Fruit fly (Drosophila melanogaster): ENCODE results near the gene alpha-Est9.

dm6 chr3R:7497488-7497887 lies 7.4 kb downstream of the alpha-Est9 start:
- TF ChIP-seq h (optimal IDR thresholded peaks at IDR 0.05) (no peak), Myc (optimal IDR thresholded peaks at IDR 0.05) (no peak), ttk (optimal IDR thresholded peaks at IDR 0.05) (no peak)
